Worm (Caenorhabditis elegans) whole organism, midembryonic: ENCODE data around the gene ZC504.1.

Experiments used
- T22C8.4 ChIP-seq: fragments of 200-800 bp; sonication (Bioruptor generic); IDR thresholded peaks from 2 replicates; pipeline ENCODE4 v1.3.6; 2022; ENCODE audit warnings: missing genetic modification characterization, missing compliant biosample characterization
- cog-1 ChIP-seq: sonication (generic microtip); optimal IDR thresholded peaks from 2 replicates; lab custom pipeline; 2016; ENCODE audit warnings: missing genetic modification characterization, missing compliant biosample characterization
- flt-1 ChIP-seq: fragments of 200-800 bp; sonication (Bioruptor generic); IDR thresholded peaks from 2 replicates; pipeline ENCODE4 v1.3.6; 2022; ENCODE audit warnings: missing genetic modification characterization, missing compliant biosample characterization
- klf-2 ChIP-seq: fragments of 200-800 bp; sonication (Bioruptor generic); conservative IDR thresholded peaks from 2 replicates; pipeline ENCODE4 v1.3.6; 2022; ENCODE audit warnings: missing genetic modification reagents, missing genetic modification characterization, missing compliant biosample characterization
- med-1 ChIP-seq: sonication (generic microtip); optimal IDR thresholded peaks from 2 replicates; lab custom pipeline; 2017; ENCODE audit warnings: missing genetic modification characterization, mild to moderate bottlenecking, missing compliant biosample characterization, antibody characterized with exemption, missing genetic modification reagents; ENCODE audit not compliant: insufficient read depth
- ref-1 ChIP-seq: fragments of 200-800 bp; sonication (Bioruptor generic); conservative IDR thresholded peaks from 2 replicates; pipeline ENCODE4 v1.3.6; 2022; ENCODE audit warnings: missing genetic modification reagents, missing genetic modification characterization, missing compliant biosample characterization
- tab-1 ChIP-seq: fragments of 200-800 bp; sonication (Bioruptor generic); IDR thresholded peaks from 2 replicates; pipeline ENCODE4 v1.3.6; 2022; ENCODE audit warnings: missing genetic modification characterization, missing compliant biosample characterization
- ztf-29 ChIP-seq: fragments of 200-800 bp; sonication (Bioruptor generic); IDR thresholded peaks from 2 replicates; pipeline ENCODE4 v1.3.6; 2022; ENCODE audit warnings: missing genetic modification reagents, missing genetic modification characterization, missing compliant biosample characterization

DNA sequence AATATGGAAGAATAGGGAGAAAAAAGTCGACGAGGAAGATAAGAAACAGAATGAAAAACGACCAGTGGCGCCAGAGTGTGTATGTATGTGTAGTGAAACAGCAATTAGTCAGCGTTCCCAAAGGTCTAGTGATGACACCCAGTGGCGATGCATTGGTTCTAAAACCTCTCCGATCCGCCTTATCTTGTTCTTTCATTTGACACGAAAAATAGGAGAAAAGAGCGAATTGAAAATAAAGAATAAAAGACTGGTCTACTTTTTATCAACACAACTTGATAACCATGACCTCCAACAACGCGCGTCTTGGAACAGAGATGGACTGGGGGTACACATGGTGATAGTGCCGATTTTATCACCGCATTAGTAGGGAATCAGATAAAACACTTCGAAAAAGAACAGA lies 23.9 kb downstream of the ZC504.1 start:
- TF ChIP-seq ztf-29 (GFP tag; lab: Robert Waterston, UW), result no peak
- no peak for TF ChIP-seq T22C8.4 (GFP tag; lab: Robert Waterston, UW)
- TF ChIP-seq cog-1 (tag; lab: Kevin White, UChicago), result no peak
- TF ChIP-seq flt-1, result no peak
- TF ChIP-seq tab-1 (GFP tag; lab: Robert Waterston, UW), result no peak
- TF ChIP-seq klf-2 (GFP tag; lab: Robert Waterston, UW), result no peak
- no peak for TF ChIP-seq med-1 (GFP tag; lab: Kevin White, UChicago)
- TF ChIP-seq ref-1, result no peak
